Fruit fly (Drosophila melanogaster): ENCODE results near the gene Iyd.

dm6 chr3L:11118627-11119395 is 22.8 kb upstream of the Iyd start:
- TF ChIP-seq usp (GFP tag; optimal IDR thresholded peaks at IDR 0.05) (no peak), psq (optimal IDR thresholded peaks at IDR 0.05) (no peak)

Data from whole organism.